Worm (Caenorhabditis elegans) whole organism, L3 larva: ENCODE results near the gene cogc-4.

Experiments used
- R02D3.7 ChIP-seq: fragments of 150-350 bp; optimal IDR thresholded peaks from 2 replicates; lab custom pipeline; 2014; ENCODE audit warnings: missing biosample characterization, missing genetic modification characterization
- ZK546.5 ChIP-seq: sonication (generic microtip); optimal IDR thresholded peaks from 2 replicates; lab custom pipeline; 2017; ENCODE audit warnings: missing biosample characterization, missing genetic modification characterization
- aly-2 ChIP-seq: fragments of 150-350 bp; optimal IDR thresholded peaks from 2 replicates; lab custom pipeline; 2014; ENCODE audit warnings: missing biosample characterization, missing genetic modification characterization
- ama-1 ChIP-seq: fragments of 150-350 bp; optimal IDR thresholded peaks from 2 replicates; lab custom pipeline; 2018
- ceh-16 ChIP-seq: sonication (generic microtip); optimal IDR thresholded peaks from 2 replicates; lab custom pipeline; 2017; ENCODE audit warnings: missing biosample characterization, missing genetic modification characterization
- ceh-28 ChIP-seq: fragments of 150-350 bp; optimal IDR thresholded peaks from 2 replicates; lab custom pipeline; 2014; ENCODE audit warnings: missing biosample characterization, missing genetic modification reagents, missing genetic modification characterization
- daf-12 ChIP-seq: fragments of 150-350 bp; optimal IDR thresholded peaks from 2 replicates; lab custom pipeline; 2014; ENCODE audit warnings: missing biosample characterization, missing genetic modification reagents, missing genetic modification characterization
- elt-2 ChIP-seq: sonication (generic microtip); optimal IDR thresholded peaks from 2 replicates; lab custom pipeline; 2016; ENCODE audit warnings: missing genetic modification reagents, mild to moderate bottlenecking, missing genetic modification characterization, missing compliant biosample characterization
- eor-1 ChIP-seq, 2 experiments: fragments of 150-350 bp; optimal IDR thresholded peaks; 2 replicates each; lab custom pipeline; 2014 to 2018; ENCODE audit warnings: missing biosample characterization in 2 of 2, missing genetic modification characterization in 2 of 2
- fkh-2 ChIP-seq: fragments of 150-350 bp; optimal IDR thresholded peaks from 2 replicates; lab custom pipeline; 2014; ENCODE audit warnings: missing biosample characterization, missing genetic modification reagents, missing genetic modification characterization
- fos-1 ChIP-seq: fragments of 150-350 bp; optimal IDR thresholded peaks from 2 replicates; lab custom pipeline; 2014; ENCODE audit warnings: missing biosample characterization, missing genetic modification characterization
- hmg-11 ChIP-seq: sonication (generic microtip); optimal IDR thresholded peaks from 2 replicates; lab custom pipeline; 2016; ENCODE audit warnings: missing genetic modification characterization, missing compliant biosample characterization
- jun-1 ChIP-seq: fragments of 150-350 bp; optimal IDR thresholded peaks from 2 replicates; lab custom pipeline; 2014; ENCODE audit warnings: missing biosample characterization, missing genetic modification reagents, missing genetic modification characterization
- lin-15B ChIP-seq: fragments of 150-350 bp; optimal IDR thresholded peaks from 2 replicates; lab custom pipeline; 2014; ENCODE audit warnings: missing biosample characterization, missing genetic modification characterization
- lin-39 ChIP-seq: fragments of 150-350 bp; optimal IDR thresholded peaks from 2 replicates; lab custom pipeline; 2018; ENCODE audit warnings: missing biosample characterization, missing genetic modification reagents, missing genetic modification characterization
- lsy-12 ChIP-seq: sonication (generic microtip); optimal IDR thresholded peaks from 2 replicates; lab custom pipeline; 2016; ENCODE audit warnings: mild to moderate bottlenecking, missing genetic modification characterization, missing compliant biosample characterization
- mdl-1 ChIP-seq: fragments of 150-350 bp; optimal IDR thresholded peaks from 2 replicates; lab custom pipeline; 2014; ENCODE audit warnings: missing biosample characterization, missing genetic modification characterization
- mml-1 ChIP-seq: fragments of 150-350 bp; sonication (generic microtip); optimal IDR thresholded peaks from 3 replicates; lab custom pipeline; 2014; ENCODE audit warnings: missing biosample characterization, missing genetic modification characterization
- nfya-1 ChIP-seq: sonication (generic microtip); optimal IDR thresholded peaks from 2 replicates; lab custom pipeline; 2017; ENCODE audit warnings: missing genetic modification characterization, mild to moderate bottlenecking, missing compliant biosample characterization, antibody characterized with exemption, moderate library complexity; ENCODE audit not compliant: insufficient read depth
- nhr-11 ChIP-seq: fragments of 150-350 bp; optimal IDR thresholded peaks from 2 replicates; lab custom pipeline; 2014; ENCODE audit warnings: missing biosample characterization, missing genetic modification characterization
- nhr-23 ChIP-seq: fragments of 150-350 bp; optimal IDR thresholded peaks from 2 replicates; lab custom pipeline; 2014; ENCODE audit warnings: missing biosample characterization, missing genetic modification reagents, missing genetic modification characterization
- nhr-25 ChIP-seq: sonication (generic microtip); optimal IDR thresholded peaks from 2 replicates; lab custom pipeline; 2017; ENCODE audit warnings: missing biosample characterization, missing genetic modification characterization
- nhr-28 ChIP-seq: fragments of 150-350 bp; optimal IDR thresholded peaks from 2 replicates; lab custom pipeline; 2014; ENCODE audit warnings: missing biosample characterization, missing genetic modification characterization
- nhr-67 ChIP-seq: fragments of 150-350 bp; optimal IDR thresholded peaks from 2 replicates; lab custom pipeline; 2014; ENCODE audit warnings: missing biosample characterization, missing genetic modification characterization
- nhr-76 ChIP-seq: fragments of 150-350 bp; sonication (generic microtip); optimal IDR thresholded peaks from 5 replicates; lab custom pipeline; 2014; ENCODE audit warnings: missing biosample characterization, missing genetic modification characterization
- nhr-77 ChIP-seq: fragments of 150-350 bp; optimal IDR thresholded peaks from 2 replicates; lab custom pipeline; 2014; ENCODE audit warnings: missing biosample characterization, missing genetic modification characterization
- pha-4 ChIP-seq: fragments of 150-350 bp; optimal IDR thresholded peaks from 2 replicates; lab custom pipeline; 2014; ENCODE audit warnings: missing biosample characterization, missing genetic modification reagents, missing genetic modification characterization
- pqm-1 ChIP-seq: fragments of 150-350 bp; optimal IDR thresholded peaks from 2 replicates; lab custom pipeline; 2017; ENCODE audit warnings: missing biosample characterization, missing genetic modification characterization, inconsistent platforms
- skn-1 ChIP-seq: fragments of 150-350 bp; optimal IDR thresholded peaks from 2 replicates; lab custom pipeline; 2014; ENCODE audit warnings: missing biosample characterization, missing genetic modification characterization
- snpc-4 ChIP-seq: fragments of 150-350 bp; optimal IDR thresholded peaks from 2 replicates; lab custom pipeline; 2014; ENCODE audit warnings: missing biosample characterization, missing genetic modification characterization
- tbx-2 ChIP-seq: sonication (generic microtip); optimal IDR thresholded peaks from 2 replicates; lab custom pipeline; 2016; ENCODE audit warnings: mild to moderate bottlenecking, missing genetic modification characterization, missing compliant biosample characterization
- unc-39 ChIP-seq: sonication (generic microtip); optimal IDR thresholded peaks from 4 replicates; lab custom pipeline; 2017; ENCODE audit warnings: missing biosample characterization, missing genetic modification characterization
- unc-62 ChIP-seq: fragments of 150-350 bp; sonication (generic microtip); optimal IDR thresholded peaks from 4 replicates; lab custom pipeline; 2014; ENCODE audit warnings: missing biosample characterization, missing genetic modification reagents, missing genetic modification characterization
- zag-1 ChIP-seq: fragments of 150-350 bp; optimal IDR thresholded peaks from 2 replicates; lab custom pipeline; 2014; ENCODE audit warnings: missing biosample characterization, missing genetic modification characterization
- ztf-11 ChIP-seq: fragments of 150-350 bp; optimal IDR thresholded peaks from 2 replicates; lab custom pipeline; 2014; ENCODE audit warnings: missing biosample characterization, missing genetic modification characterization

The cogc-4 gene

ce11 chrII:1376795-1377194, 26.4 kb upstream of the cogc-4 start:
- TF ChIP-seq daf-12 (tag; lab: Kevin White, UChicago) (no peak), ama-1 (lab: Kevin White, UChicago) (no peak), unc-62 (GFP tag; lab: Kevin White, UChicago) (no peak), tbx-2 (tag; lab: Kevin White, UChicago) (no peak), unc-39 (tag; lab: Kevin White, UChicago) (no peak), mdl-1 (tag; lab: Kevin White, UChicago) (no peak), lin-15B (tag; lab: Kevin White, UChicago) (no peak), ztf-11 (tag; lab: Kevin White, UChicago) (no peak), pha-4 (no peak), nhr-25 (tag; lab: Kevin White, UChicago) (no peak), fos-1 (tag; lab: Kevin White, UChicago) (no peak), eor-1 (tag; optimal IDR thresholded peaks at IDR 0.05; lab: Kevin White, UChicago) (no peak)

- TF ChIP-seq nhr-76 (tag; lab: Kevin White, UChicago) (no peak), unc-39 (tag; lab: Kevin White, UChicago) (no peak), ztf-11 (tag; lab: Kevin White, UChicago) (no peak), ZK546.5 (no peak), hmg-11 (no peak), elt-2 (tag; lab: Kevin White, UChicago) (no peak), R02D3.7 (tag; lab: Kevin White, UChicago) (no peak), nhr-25 (tag; lab: Kevin White, UChicago) (no peak), aly-2 (tag; lab: Kevin White, UChicago) (no peak), skn-1 (tag; lab: Kevin White, UChicago) (no peak)
Observed at ce11 chrII:1378259-1378658, 25.0 kb upstream of the cogc-4 start, which contains the start of gene F54D12.10. TSS of gene F54D12.10 (minus strand) at chrII:1378359.

- no peak for TF ChIP-seq ama-1 (lab: Kevin White, UChicago)
- no peak for TF ChIP-seq nhr-25 (tag; lab: Kevin White, UChicago)
- TF ChIP-seq fkh-2: no peak
- TF ChIP-seq nhr-23 (tag; lab: Kevin White, UChicago): no peak
- no peak for TF ChIP-seq nfya-1 (tag; lab: Kevin White, UChicago)
- TF ChIP-seq pha-4: no peak
- TF ChIP-seq pqm-1 (tag; lab: Kevin White, UChicago): no peak
- TF ChIP-seq lin-39 (tag; lab: Kevin White, UChicago): no peak
Observed at ce11 chrII:1381618-1382017, 21.6 kb upstream of the cogc-4 start, which contains the start of gene F54D12.9. TSS of gene F54D12.9 (minus strand) at chrII:1381718.

ce11 chrII:1385280-1385679, 18.0 kb upstream of the cogc-4 start, which contains the start of gene F54D12.7:
TSS of gene F54D12.7 (minus strand) at chrII:1385380.
- TF ChIP-seq eor-1 (tag; optimal IDR thresholded peaks at IDR 0.05; lab: Kevin White, UChicago) (no peak), ceh-16 (tag; lab: Kevin White, UChicago) (no peak), nhr-77 (no peak), lsy-12 (tag; lab: Kevin White, UChicago) (no peak), pha-4 (no peak), snpc-4 (tag; lab: Kevin White, UChicago) (no peak), nhr-11 (tag; lab: Kevin White, UChicago) (no peak), zag-1 (tag; lab: Kevin White, UChicago) (no peak), nhr-25 (tag; lab: Kevin White, UChicago) (no peak), lin-39 (tag; lab: Kevin White, UChicago) (no peak), fos-1 (tag; lab: Kevin White, UChicago) (no peak), R02D3.7 (tag; lab: Kevin White, UChicago) (no peak), nhr-67 (no peak), unc-62 (GFP tag; lab: Kevin White, UChicago) (no peak), nhr-23 (tag; lab: Kevin White, UChicago) (no peak), elt-2 (tag; lab: Kevin White, UChicago) (no peak), nhr-28 (tag; lab: Kevin White, UChicago) (no peak), lin-15B (tag; lab: Kevin White, UChicago) (no peak), ceh-28 (tag; lab: Kevin White, UChicago) (no peak)
- TF ChIP-seq, all 47 proteins: peak for 0

ce11 chrII:1386478-1386877, 16.8 kb upstream of the cogc-4 start, which contains the start of gene aat-7:
TSS of gene aat-7 (plus strand) at chrII:1386870.
- TF ChIP-seq lin-15B (tag; lab: Kevin White, UChicago): no peak
- TF ChIP-seq jun-1 (tag; lab: Kevin White, UChicago): peak; percentile 11
- no peak for TF ChIP-seq unc-62 (GFP tag; lab: Kevin White, UChicago)
- TF ChIP-seq mml-1 (tag; lab: Kevin White, UChicago): no peak
- TF ChIP-seq elt-2 (tag; lab: Kevin White, UChicago): peak; percentile 92
- no peak for TF ChIP-seq aly-2 (tag; lab: Kevin White, UChicago)
- TF ChIP-seq pqm-1 (tag; lab: Kevin White, UChicago): peak; percentile 70
- TF ChIP-seq, all 47 proteins: peak for 3
